Worm (Caenorhabditis elegans) whole organism, mixed stage, embryonic: ENCODE data around the gene mrp-5.

Experiments
- ces-1 ChIP-seq: fragments of 150-350 bp; optimal IDR thresholded peaks from 2 replicates; lab custom pipeline; 2014; ENCODE audit warnings: missing biosample characterization, missing genetic modification reagents, missing genetic modification characterization
- elt-1 ChIP-seq: sonication (generic microtip); optimal IDR thresholded peaks from 2 replicates; lab custom pipeline; 2017; ENCODE audit warnings: missing genetic modification characterization, mild to moderate bottlenecking, missing compliant biosample characterization, antibody characterized with exemption, moderate library complexity, borderline replicate concordance; ENCODE audit not compliant: insufficient read depth
- lin-13 ChIP-seq: fragments of 150-350 bp; optimal IDR thresholded peaks from 2 replicates; lab custom pipeline; 2014; ENCODE audit warnings: missing biosample characterization, missing genetic modification characterization
- lsy-2 ChIP-seq: fragments of 150-350 bp; optimal IDR thresholded peaks from 2 replicates; lab custom pipeline; 2014; ENCODE audit warnings: missing biosample characterization, missing genetic modification characterization
- mep-1 ChIP-seq: fragments of 150-350 bp; optimal IDR thresholded peaks from 2 replicates; lab custom pipeline; 2017; ENCODE audit warnings: missing biosample characterization, missing genetic modification reagents, missing genetic modification characterization, inconsistent platforms
- mls-2 ChIP-seq: sonication (generic microtip); optimal IDR thresholded peaks from 2 replicates; lab custom pipeline; 2016; ENCODE audit warnings: mild to moderate bottlenecking, missing genetic modification characterization, moderate library complexity, missing compliant biosample characterization
- nhr-237 ChIP-seq: fragments of 150-350 bp; optimal IDR thresholded peaks from 2 replicates; lab custom pipeline; 2014; ENCODE audit warnings: missing biosample characterization, missing genetic modification characterization
- nhr-28 ChIP-seq: fragments of 150-350 bp; optimal IDR thresholded peaks from 2 replicates; lab custom pipeline; 2014; ENCODE audit warnings: missing biosample characterization, missing genetic modification characterization
- pha-4 ChIP-seq: fragments of 150-350 bp; optimal IDR thresholded peaks from 2 replicates; lab custom pipeline; 2018; ENCODE audit warnings: missing biosample characterization, missing genetic modification reagents, missing genetic modification characterization
- snpc-4 ChIP-seq: fragments of 150-350 bp; optimal IDR thresholded peaks from 2 replicates; lab custom pipeline; 2014; ENCODE audit warnings: missing biosample characterization, missing genetic modification characterization
- unc-120 ChIP-seq: sonication (generic microtip); optimal IDR thresholded peaks from 2 replicates; lab custom pipeline; 2017; ENCODE audit warnings: missing genetic modification characterization, missing compliant biosample characterization; ENCODE audit not compliant: poor library complexity, severe bottlenecking
- unc-39 ChIP-seq: fragments of 150-350 bp; optimal IDR thresholded peaks from 2 replicates; lab custom pipeline; 2014; ENCODE audit warnings: missing biosample characterization, missing genetic modification characterization
- zip-8 ChIP-seq: fragments of 150-350 bp; optimal IDR thresholded peaks from 2 replicates; lab custom pipeline; 2014; ENCODE audit warnings: missing biosample characterization, missing genetic modification characterization
- ztf-11 ChIP-seq: fragments of 150-350 bp; optimal IDR thresholded peaks from 2 replicates; lab custom pipeline; 2014; ENCODE audit warnings: missing biosample characterization, missing genetic modification characterization

DNA sequence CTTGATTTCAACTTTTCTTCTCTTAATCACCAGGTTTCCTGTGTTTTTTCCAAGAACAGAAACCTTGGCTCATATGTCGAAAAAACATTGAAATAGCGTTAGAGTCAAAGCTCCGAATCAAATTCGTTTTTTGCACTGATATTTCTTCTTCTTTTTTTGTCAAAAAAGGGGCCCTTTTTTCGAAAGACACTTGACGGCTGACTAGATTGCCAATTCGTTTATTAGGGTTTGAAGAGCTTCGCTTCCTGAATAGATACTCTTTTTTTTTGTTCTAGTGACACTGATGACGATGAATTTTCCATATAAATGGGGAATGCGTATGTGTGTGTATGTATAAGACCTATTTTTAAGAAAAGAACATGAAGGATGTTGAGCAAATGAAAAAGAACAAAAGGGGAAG lies 29.4 kb downstream of the mrp-5 start:
- no peak for TF ChIP-seq unc-39 (tag; lab: Kevin White, UChicago)
- TF ChIP-seq snpc-4 (tag; lab: Kevin White, UChicago) = no peak
- TF ChIP-seq nhr-28 = no peak
- no peak for TF ChIP-seq lin-13 (tag; lab: Kevin White, UChicago)
- TF ChIP-seq lsy-2 (tag; lab: Kevin White, UChicago) = no peak
- no peak for TF ChIP-seq pha-4 (tag; lab: Kevin White, UChicago)
- TF ChIP-seq nhr-237 = no peak
- no peak for TF ChIP-seq unc-120 (tag; lab: Kevin White, UChicago)
- no peak for TF ChIP-seq zip-8 (tag; lab: Kevin White, UChicago)
- TF ChIP-seq ces-1 (GFP tag; lab: Kevin White, UChicago) = no peak
- TF ChIP-seq ztf-11 = no peak
- no peak for TF ChIP-seq elt-1 (tag; lab: Kevin White, UChicago)
- no peak for TF ChIP-seq mls-2 (tag; lab: Kevin White, UChicago)
- no peak for TF ChIP-seq mep-1 (tag; lab: Kevin White, UChicago)
